Worm (Caenorhabditis elegans) whole organism, L1 larva: ENCODE measurements around the gene gba-4.

Source experiments
- C16A3.4 ChIP-seq: fragments of 150-350 bp; optimal IDR thresholded peaks from 2 replicates; lab custom pipeline; 2014; ENCODE audit warnings: missing biosample characterization, missing genetic modification characterization
- aha-1 ChIP-seq: fragments of 150-350 bp; optimal IDR thresholded peaks from 2 replicates; lab custom pipeline; 2014; ENCODE audit warnings: missing biosample characterization, missing genetic modification characterization
- ama-1 ChIP-seq: fragments of 150-350 bp; optimal IDR thresholded peaks from 2 replicates; lab custom pipeline; 2014
- blmp-1 ChIP-seq: fragments of 150-350 bp; optimal IDR thresholded peaks from 2 replicates; lab custom pipeline; 2014; ENCODE audit warnings: missing biosample characterization, missing genetic modification characterization
- ceh-8 ChIP-seq: fragments of 200-800 bp; sonication (Bioruptor generic); optimal IDR thresholded peaks from 2 replicates; lab custom pipeline; 2018; ENCODE audit warnings: mild to moderate bottlenecking, missing genetic modification characterization, moderate library complexity, missing compliant biosample characterization
- ceh-88 ChIP-seq: fragments of 200-800 bp; sonication (Bioruptor generic); IDR thresholded peaks from 2 replicates; pipeline ENCODE4 v1.3.6; 2022; ENCODE audit warnings: missing genetic modification characterization, missing compliant biosample characterization
- ceh-90 ChIP-seq: sonication (generic microtip); optimal IDR thresholded peaks from 2 replicates; lab custom pipeline; 2016; ENCODE audit warnings: missing genetic modification characterization, missing compliant biosample characterization
- ces-1 ChIP-seq: fragments of 150-350 bp; optimal IDR thresholded peaks from 2 replicates; lab custom pipeline; 2014; ENCODE audit warnings: missing biosample characterization, missing genetic modification reagents, missing genetic modification characterization
- dpl-1 ChIP-seq, 3 experiments: fragments of 150-350 bp in 2 of 3; sonication (generic microtip) in 1 of 3; optimal IDR thresholded peaks; 2 replicates each; lab custom pipeline; 2014 to 2017; ENCODE audit warnings: missing biosample characterization in 3 of 3, missing genetic modification characterization in 3 of 3, missing genetic modification reagents in 3 of 3
- dsc-1 ChIP-seq: sonication (generic microtip); optimal IDR thresholded peaks from 2 replicates; lab custom pipeline; 2016; ENCODE audit warnings: mild to moderate bottlenecking, missing genetic modification characterization, missing compliant biosample characterization
- efl-1 ChIP-seq, 4 experiments: fragments of 150-350 bp; optimal IDR thresholded peaks in 3 of 4; peaks in 1 of 4; 1 replicate in 1 of 4; 2 replicates in 3 of 4; lab custom pipeline; 2014; ENCODE audit warnings: missing biosample characterization in 2 of 4, missing genetic modification characterization in 2 of 4, missing genetic modification reagents in 2 of 4
- egl-13 ChIP-seq: sonication (generic microtip); optimal IDR thresholded peaks from 2 replicates; lab custom pipeline; 2016; ENCODE audit warnings: missing genotype, missing genetic modification reagents, missing genetic modification characterization, missing compliant biosample characterization
- elt-2 ChIP-seq: sonication (generic microtip); optimal IDR thresholded peaks from 2 replicates; lab custom pipeline; 2016; ENCODE audit warnings: missing genetic modification characterization, mild to moderate bottlenecking, inconsistent platforms, missing compliant biosample characterization, missing genetic modification reagents
- elt-3 ChIP-seq, 6 experiments: fragments of 150-350 bp in 1 of 6; sonication (generic microtip); optimal IDR thresholded peaks; 2 replicates each; lab custom pipeline; 2017 to 2018; ENCODE audit warnings: missing biosample characterization in 6 of 6, missing genetic modification characterization in 6 of 6, inconsistent platforms in 1 of 6
- fkh-10 ChIP-seq: sonication (generic microtip); optimal IDR thresholded peaks from 2 replicates; lab custom pipeline; 2017; ENCODE audit warnings: missing biosample characterization, missing genetic modification reagents, missing genetic modification characterization
- fkh-4 ChIP-seq: sonication (generic microtip); optimal IDR thresholded peaks from 2 replicates; lab custom pipeline; 2016; ENCODE audit warnings: missing compliant biosample characterization, missing genetic modification characterization, borderline replicate concordance
- fkh-8 ChIP-seq: sonication (generic microtip); optimal IDR thresholded peaks from 2 replicates; lab custom pipeline; 2016; ENCODE audit warnings: mild to moderate bottlenecking, missing genetic modification characterization, missing compliant biosample characterization
- hlh-17 ChIP-seq: fragments of 200-800 bp; sonication (Bioruptor generic); optimal IDR thresholded peaks from 2 replicates; lab custom pipeline; 2018; ENCODE audit warnings: missing genetic modification characterization, mild to moderate bottlenecking, missing compliant biosample characterization, moderate library complexity, borderline replicate concordance
- hlh-4 ChIP-seq: sonication (generic microtip); optimal IDR thresholded peaks from 2 replicates; lab custom pipeline; 2016; ENCODE audit warnings: mild to moderate bottlenecking, missing genetic modification characterization, missing compliant biosample characterization
- irx-1 ChIP-seq: sonication (generic microtip); optimal IDR thresholded peaks from 2 replicates; lab custom pipeline; 2016; ENCODE audit warnings: missing genetic modification characterization, missing compliant biosample characterization
- isw-1 ChIP-seq: fragments of 200-800 bp; sonication (Bioruptor generic); IDR thresholded peaks from 2 replicates; pipeline ENCODE4 v1.3.6; 2022; ENCODE audit warnings: missing genetic modification characterization, missing compliant biosample characterization
- lin-35 ChIP-seq, 2 experiments: fragments of 150-350 bp; optimal IDR thresholded peaks; 2 replicates each; lab custom pipeline; 2014; ENCODE audit warnings: missing biosample characterization in 2 of 2, missing genetic modification characterization in 2 of 2, missing genetic modification reagents in 2 of 2
- lsy-2 ChIP-seq, 2 experiments: fragments of 150-350 bp; optimal IDR thresholded peaks; 2 replicates each; lab custom pipeline; 2014; ENCODE audit warnings: missing biosample characterization in 2 of 2, missing genetic modification characterization in 2 of 2
- mab-9 ChIP-seq: fragments of 200-800 bp; sonication (Bioruptor generic); IDR thresholded peaks from 2 replicates; pipeline ENCODE4 v1.3.6; 2022; ENCODE audit warnings: missing genetic modification reagents, missing genetic modification characterization, missing compliant biosample characterization
- mef-2 ChIP-seq: fragments of 150-350 bp; optimal IDR thresholded peaks from 2 replicates; lab custom pipeline; 2014; ENCODE audit warnings: missing biosample characterization, missing genetic modification characterization
- mep-1 ChIP-seq: fragments of 150-350 bp; optimal IDR thresholded peaks from 2 replicates; lab custom pipeline; 2014; ENCODE audit warnings: missing biosample characterization, missing genetic modification characterization
- nhr-11 ChIP-seq: fragments of 150-350 bp; optimal IDR thresholded peaks from 2 replicates; lab custom pipeline; 2014; ENCODE audit warnings: missing biosample characterization, missing genetic modification characterization
- nhr-19 ChIP-seq: fragments of 200-800 bp; sonication (Bioruptor generic); conservative IDR thresholded peaks from 2 replicates; pipeline ENCODE4 v1.3.6; 2022; ENCODE audit warnings: missing genetic modification characterization, missing compliant biosample characterization
- nhr-20 ChIP-seq: sonication (generic microtip); optimal IDR thresholded peaks from 2 replicates; lab custom pipeline; 2016; ENCODE audit warnings: mild to moderate bottlenecking, missing genetic modification characterization, missing compliant biosample characterization
- nhr-237 ChIP-seq: fragments of 150-350 bp; optimal IDR thresholded peaks from 2 replicates; lab custom pipeline; 2014; ENCODE audit warnings: missing biosample characterization, missing genetic modification characterization
- nhr-71 ChIP-seq: sonication (generic microtip); optimal IDR thresholded peaks from 2 replicates; lab custom pipeline; 2016; ENCODE audit warnings: mild to moderate bottlenecking, missing genetic modification characterization, moderate library complexity, missing compliant biosample characterization
- nhr-84 ChIP-seq: sonication (generic microtip); optimal IDR thresholded peaks from 2 replicates; lab custom pipeline; 2017; ENCODE audit warnings: missing biosample characterization, missing genetic modification characterization
- nhr-85 ChIP-seq: sonication (generic microtip); peaks from one replicate; lab custom pipeline; 2016; ENCODE audit warnings: missing genetic modification characterization, inconsistent platforms, missing compliant biosample characterization
- rnt-1 ChIP-seq: sonication (generic microtip); optimal IDR thresholded peaks from 2 replicates; lab custom pipeline; 2016; ENCODE audit warnings: mild to moderate bottlenecking, missing genetic modification characterization, moderate library complexity, missing compliant biosample characterization
- snpc-4 ChIP-seq: fragments of 150-350 bp; optimal IDR thresholded peaks from 2 replicates; lab custom pipeline; 2014; ENCODE audit warnings: missing biosample characterization, missing genetic modification characterization
- snu-23 ChIP-seq: sonication (generic microtip); optimal IDR thresholded peaks from 2 replicates; lab custom pipeline; 2016; ENCODE audit warnings: missing genetic modification characterization, missing compliant biosample characterization
- sptf-1 ChIP-seq: fragments of 150-350 bp; optimal IDR thresholded peaks from 2 replicates; lab custom pipeline; 2014; ENCODE audit warnings: missing biosample characterization, missing genetic modification characterization
- swsn-7 ChIP-seq: sonication (generic microtip); optimal IDR thresholded peaks from 2 replicates; lab custom pipeline; 2016; ENCODE audit warnings: missing genetic modification characterization, missing compliant biosample characterization
- tbx-2 ChIP-seq: sonication (generic microtip); optimal IDR thresholded peaks from 2 replicates; lab custom pipeline; 2016; ENCODE audit warnings: missing genetic modification characterization, missing compliant biosample characterization
- unc-130 ChIP-seq: fragments of 150-350 bp; optimal IDR thresholded peaks from 2 replicates; lab custom pipeline; 2017; ENCODE audit warnings: missing biosample characterization, missing genetic modification characterization, inconsistent platforms
- unc-30 ChIP-seq: sonication (generic microtip); optimal IDR thresholded peaks from 2 replicates; lab custom pipeline; 2017; ENCODE audit warnings: missing biosample characterization, missing genetic modification characterization
- unc-62 ChIP-seq: fragments of 150-350 bp; optimal IDR thresholded peaks from 2 replicates; lab custom pipeline; 2014; ENCODE audit warnings: missing biosample characterization, missing genetic modification reagents, missing genetic modification characterization
- unc-86 ChIP-seq: sonication (generic microtip); optimal IDR thresholded peaks from 2 replicates; lab custom pipeline; 2016; ENCODE audit warnings: missing genetic modification characterization, missing compliant biosample characterization
- zag-1 ChIP-seq: fragments of 150-350 bp; optimal IDR thresholded peaks from 2 replicates; lab custom pipeline; 2014; ENCODE audit warnings: missing biosample characterization, missing genetic modification characterization

Gene gba-4

ce11 chrIV:5332178-5332577 is 18.5 kb downstream of the gba-4 start, which contains the start of gene Y4C6B.3:
Gene Y4C6B.3, plus strand, starts transcription at chrIV:5332478.
- peak in 1 of 6 experiments; percentile 39 for TF ChIP-seq elt-3 (tag; optimal IDR thresholded peaks at IDR 0.05; lab: Kevin White, UChicago)
- TF ChIP-seq egl-13, result no peak
- no peak for TF ChIP-seq isw-1 (GFP tag; lab: Robert Waterston, UW)

- TF ChIP-seq nhr-20 (tag; lab: Kevin White, UChicago), result no peak
- TF ChIP-seq lin-35 (GFP tag; optimal IDR thresholded peaks at IDR 0.05; lab: Kevin White, UChicago), result no peak
- TF ChIP-seq lsy-2 (tag; optimal IDR thresholded peaks at IDR 0.05; lab: Kevin White, UChicago), result no peak
- no peak for TF ChIP-seq efl-1 (optimal IDR thresholded peaks at IDR 0.05; lab: Kevin White, UChicago)
- TF ChIP-seq efl-1 (GFP tag; optimal IDR thresholded peaks at IDR 0.05 in 1 of 2; lab: Kevin White, UChicago), result no peak
- TF ChIP-seq fkh-4, result no peak
- no peak for TF ChIP-seq ces-1 (GFP tag; lab: Kevin White, UChicago)
- no peak for TF ChIP-seq nhr-85 (tag; lab: Kevin White, UChicago)
- TF ChIP-seq nhr-19 (GFP tag; lab: Robert Waterston, UW), result no peak
- TF ChIP-seq snu-23 (GFP tag; lab: Kevin White, UChicago), result no peak
- no peak for TF ChIP-seq unc-130
- no peak for TF ChIP-seq dsc-1 (tag; lab: Kevin White, UChicago)
- TF ChIP-seq fkh-10 (GFP tag; lab: Kevin White, UChicago), result no peak
- TF ChIP-seq nhr-11 (tag; lab: Kevin White, UChicago), result no peak
- no peak for TF ChIP-seq unc-86 (tag; lab: Kevin White, UChicago)
- no peak for TF ChIP-seq unc-30
- no peak for TF ChIP-seq fkh-8 (tag; lab: Kevin White, UChicago)
- TF ChIP-seq, all 84 proteins: peak for 0
Observed at ce11 chrIV:5326144-5326543, 24.6 kb downstream of the gba-4 start, which contains the start of gene Y4C6B.4. Gene Y4C6B.4, plus strand, starts transcription at chrIV:5326444.

- TF ChIP-seq nhr-20 (tag; lab: Kevin White, UChicago) (peak; percentile 43), nhr-85 (tag; lab: Kevin White, UChicago) (peak; percentile 77), elt-2 (peak; percentile 2), sptf-1 (tag; lab: Kevin White, UChicago) (no peak), mep-1 (tag; lab: Kevin White, UChicago) (peak; percentile 20), lsy-2 (tag; optimal IDR thresholded peaks at IDR 0.05; lab: Kevin White, UChicago) (peak; percentile 20 to 24), efl-1 (optimal IDR thresholded peaks at IDR 0.05; lab: Kevin White, UChicago) (peak; percentile 49 to 50), efl-1 (GFP tag; optimal IDR thresholded peaks at IDR 0.05 in 1 of 2; lab: Kevin White, UChicago) (peak in 1 of 2 experiments; percentile 18), snpc-4 (tag; lab: Kevin White, UChicago) (peak; percentile 51), dpl-1 (GFP tag; optimal IDR thresholded peaks at IDR 0.05; lab: Kevin White, UChicago) (peak in 2 of 3 experiments; percentile 0 to 8), irx-1 (tag; lab: Kevin White, UChicago) (no peak), zag-1 (tag; lab: Kevin White, UChicago) (no peak), nhr-84 (no peak), swsn-7 (tag; lab: Kevin White, UChicago) (peak; percentile 24), elt-3 (tag; optimal IDR thresholded peaks at IDR 0.05; lab: Kevin White, UChicago) (peak in 1 of 6 experiments; percentile 8), nhr-237 (tag; lab: Kevin White, UChicago) (no peak), fkh-10 (GFP tag; lab: Kevin White, UChicago) (no peak), nhr-71 (tag; lab: Kevin White, UChicago) (peak; percentile 26), lin-35 (GFP tag; optimal IDR thresholded peaks at IDR 0.05; lab: Kevin White, UChicago) (peak in 1 of 2 experiments; percentile 37)
Observed at ce11 chrIV:5318835-5319303, 31.8 kb downstream of the gba-4 start, which contains the start of gene slc-46A. Gene slc-46A, plus strand, starts transcription at chrIV:5319253.

ce11 chrIV:5317106-5317505 is 33.6 kb downstream of the gba-4 start:
- TF ChIP-seq elt-3 (tag; optimal IDR thresholded peaks at IDR 0.05; lab: Kevin White, UChicago) (peak in 1 of 6 experiments; percentile 62), tbx-2 (tag; lab: Kevin White, UChicago) (peak; percentile 11), aha-1 (tag; lab: Kevin White, UChicago) (no peak), snu-23 (GFP tag; lab: Kevin White, UChicago) (peak; percentile 61), C16A3.4 (tag; lab: Kevin White, UChicago) (peak; percentile 1), mep-1 (tag; lab: Kevin White, UChicago) (peak; percentile 22), lsy-2 (tag; optimal IDR thresholded peaks at IDR 0.05; lab: Kevin White, UChicago) (peak in 1 of 2 experiments; percentile 24), hlh-17 (no peak), nhr-20 (tag; lab: Kevin White, UChicago) (peak; percentile 66), nhr-85 (tag; lab: Kevin White, UChicago) (peak; percentile 92), ceh-8 (no peak), blmp-1 (no peak), egl-13 (no peak), elt-2 (peak; percentile 47), rnt-1 (tag; lab: Kevin White, UChicago) (no peak), nhr-71 (tag; lab: Kevin White, UChicago) (peak; percentile 70), ceh-88 (peak; percentile 52), ceh-90 (no peak), unc-62 (GFP tag; lab: Kevin White, UChicago) (no peak), ama-1 (lab: Kevin White, UChicago) (peak; percentile 52), hlh-4 (tag; lab: Kevin White, UChicago) (no peak), mab-9 (peak; percentile 24; the same call in 1 of the 2 replicates), nhr-19 (GFP tag; lab: Robert Waterston, UW) (peak; percentile 81), mef-2 (tag; lab: Kevin White, UChicago) (no peak)
